Worm (Caenorhabditis elegans) whole organism, young adult: ENCODE results near the gene F41B4.1.
A peak's percentile ranks its signal among the peaks of the same experiment; 100 is the strongest.

Source experiments
- F10E7.11 ChIP-seq: sonication (generic microtip); optimal IDR thresholded peaks from 2 replicates; lab custom pipeline; 2017; ENCODE audit warnings: mild to moderate bottlenecking, missing genetic modification characterization, moderate library complexity, missing compliant biosample characterization
- F23B12.7 ChIP-seq: sonication (generic microtip); optimal IDR thresholded peaks from 2 replicates; lab custom pipeline; 2017; ENCODE audit warnings: missing genetic modification characterization, mild to moderate bottlenecking, missing compliant biosample characterization, antibody characterized with exemption, moderate library complexity; ENCODE audit not compliant: insufficient read depth
- F33H1.4 ChIP-seq: fragments of 200-800 bp; sonication (Bioruptor generic); IDR thresholded peaks from 2 replicates; pipeline ENCODE4 v1.3.6; 2022; ENCODE audit warnings: missing genetic modification reagents, missing genetic modification characterization, missing compliant biosample characterization
- F57A8.1 ChIP-seq: fragments of 200-800 bp; sonication (Bioruptor generic); optimal IDR thresholded peaks from 2 replicates; lab custom pipeline; 2018; ENCODE audit warnings: mild to moderate bottlenecking, missing genetic modification characterization, moderate library complexity, missing compliant biosample characterization
- K12H6.12 ChIP-seq: fragments of 200-800 bp; sonication (Bioruptor generic); optimal IDR thresholded peaks from 2 replicates; lab custom pipeline; 2018; ENCODE audit warnings: mild to moderate bottlenecking, missing genetic modification characterization, missing compliant biosample characterization
- T07F8.4 ChIP-seq: sonication (generic microtip); optimal IDR thresholded peaks from 2 replicates; lab custom pipeline; 2016; ENCODE audit warnings: mild to moderate bottlenecking, missing genetic modification characterization, moderate library complexity, missing compliant biosample characterization
- Y56A3A.18 ChIP-seq: fragments of 200-800 bp; sonication (Bioruptor generic); IDR thresholded peaks from 2 replicates; pipeline ENCODE4 v1.3.6; 2022; ENCODE audit warnings: missing genetic modification reagents, missing genetic modification characterization, missing compliant biosample characterization
- ZK185.1 ChIP-seq: sonication (generic microtip); optimal IDR thresholded peaks from 2 replicates; lab custom pipeline; 2016; ENCODE audit warnings: mild to moderate bottlenecking, missing genetic modification characterization, missing compliant biosample characterization; ENCODE audit not compliant: poor library complexity, severe bottlenecking
- attf-5 ChIP-seq: fragments of 200-800 bp; sonication (Bioruptor generic); optimal IDR thresholded peaks from 2 replicates; lab custom pipeline; 2018; ENCODE audit warnings: mild to moderate bottlenecking, missing genetic modification characterization, missing compliant biosample characterization
- cebp-1 ChIP-seq, 2 experiments: fragments of 200-800 bp in 1 of 2; sonication (Bioruptor generic) in 1 of 2; sonication (generic microtip) in 1 of 2; IDR thresholded peaks in 1 of 2; optimal IDR thresholded peaks in 1 of 2; 2 replicates each; pipeline versions ENCODE4 v1.3.6 to Lab custom; 2017 to 2022; ENCODE audit warnings: missing compliant biosample characterization in 2 of 2, missing genetic modification characterization in 2 of 2, mild to moderate bottlenecking in 1 of 2, missing genetic modification reagents in 1 of 2, moderate library complexity in 1 of 2
- ceh-27 ChIP-seq: fragments of 200-800 bp; sonication (Bioruptor generic); optimal IDR thresholded peaks from 2 replicates; lab custom pipeline; 2018; ENCODE audit warnings: mild to moderate bottlenecking, missing genetic modification characterization, moderate library complexity, missing compliant biosample characterization
- die-1 ChIP-seq: sonication (generic microtip); optimal IDR thresholded peaks from 2 replicates; lab custom pipeline; 2016; ENCODE audit warnings: missing genotype, mild to moderate bottlenecking, missing genetic modification characterization, missing compliant biosample characterization
- egl-18 ChIP-seq: fragments of 200-800 bp; sonication (Bioruptor generic); IDR thresholded peaks from 2 replicates; pipeline ENCODE4 v1.3.6; 2022; ENCODE audit warnings: missing genetic modification reagents, missing genetic modification characterization, missing compliant biosample characterization
- egrh-3 ChIP-seq: fragments of 200-800 bp; sonication (Bioruptor generic); IDR thresholded peaks from 2 replicates; pipeline ENCODE4 v1.3.6; 2022; ENCODE audit warnings: missing genetic modification reagents, missing genetic modification characterization, missing compliant biosample characterization
- gei-17 ChIP-seq: fragments of 200-800 bp; sonication (Bioruptor generic); optimal IDR thresholded peaks from 2 replicates; lab custom pipeline; 2018; ENCODE audit warnings: mild to moderate bottlenecking, missing genetic modification characterization, missing compliant biosample characterization
- lag-1 ChIP-seq: fragments of 200-800 bp; sonication (Bioruptor generic); IDR thresholded peaks from 2 replicates; pipeline ENCODE4 v1.3.6; 2022; ENCODE audit warnings: missing genetic modification reagents, missing genetic modification characterization, missing compliant biosample characterization
- lin-26 ChIP-seq: fragments of 200-800 bp; sonication (Bioruptor generic); IDR thresholded peaks from 2 replicates; pipeline ENCODE4 v1.3.6; 2022; ENCODE audit warnings: missing genetic modification reagents, missing genetic modification characterization, missing compliant biosample characterization
- lin-35 ChIP-seq, 3 experiments: fragments of 150-350 bp in 2 of 3; sonication (generic microtip) in 1 of 3; optimal IDR thresholded peaks; 2 replicates each; lab custom pipeline; 2014 to 2018; ENCODE audit warnings: missing biosample characterization in 3 of 3, missing genetic modification characterization in 3 of 3, missing genetic modification reagents in 3 of 3
- madf-10 ChIP-seq: sonication (generic microtip); optimal IDR thresholded peaks from 2 replicates; lab custom pipeline; 2016; ENCODE audit warnings: mild to moderate bottlenecking, missing genetic modification characterization, missing compliant biosample characterization
- madf-6 ChIP-seq: fragments of 200-800 bp; sonication (Bioruptor generic); IDR thresholded peaks from 2 replicates; pipeline ENCODE4 v1.3.6; 2022; ENCODE audit warnings: missing genetic modification reagents, missing genetic modification characterization, missing compliant biosample characterization
- madf-8 ChIP-seq: fragments of 200-800 bp; sonication (Bioruptor generic); conservative IDR thresholded peaks from 2 replicates; pipeline ENCODE4 v1.3.6; 2022; ENCODE audit warnings: missing genetic modification reagents, missing genetic modification characterization, missing compliant biosample characterization
- mcd-1 ChIP-seq: fragments of 200-800 bp; sonication (Bioruptor generic); IDR thresholded peaks from 2 replicates; pipeline ENCODE4 v1.3.6; 2022; ENCODE audit warnings: missing genetic modification reagents, missing genetic modification characterization, missing compliant biosample characterization
- mel-28 ChIP-seq: sonication (generic microtip); optimal IDR thresholded peaks from 2 replicates; lab custom pipeline; 2016; ENCODE audit warnings: borderline replicate concordance, mild to moderate bottlenecking, missing genetic modification characterization, missing compliant biosample characterization
- nhr-120 ChIP-seq: fragments of 200-800 bp; sonication (Bioruptor generic); IDR thresholded peaks from 2 replicates; pipeline ENCODE4 v1.3.6; 2022; ENCODE audit warnings: missing genetic modification characterization, missing compliant biosample characterization
- pha-4 ChIP-seq: fragments of 150-350 bp; sonication (generic microtip); optimal IDR thresholded peaks from 2 replicates; lab custom pipeline; 2014; ENCODE audit warnings: missing biosample characterization, missing genetic modification reagents, missing genetic modification characterization
- rcor-1 ChIP-seq: fragments of 200-800 bp; sonication (Bioruptor generic); IDR thresholded peaks from 2 replicates; pipeline ENCODE4 v1.3.6; 2022; ENCODE audit warnings: missing genetic modification reagents, missing genetic modification characterization, missing compliant biosample characterization
- rec-8 ChIP-seq, 2 experiments: sonication (generic microtip); optimal IDR thresholded peaks; 2 replicates each; lab custom pipeline; 2016; ENCODE audit warnings: mild to moderate bottlenecking in 2 of 2, missing genetic modification characterization in 2 of 2, missing genetic modification reagents in 2 of 2, missing genotype in 2 of 2, missing biosample characterization in 1 of 2, missing compliant biosample characterization in 1 of 2, moderate library complexity in 1 of 2
- snpc-1.1 ChIP-seq: sonication (generic microtip); optimal IDR thresholded peaks from 2 replicates; lab custom pipeline; 2017; ENCODE audit warnings: missing genetic modification characterization, mild to moderate bottlenecking, missing compliant biosample characterization, antibody characterized with exemption, moderate library complexity, missing genotype, missing genetic modification reagents; ENCODE audit not compliant: insufficient read depth
- snpc-3.4 ChIP-seq: sonication (generic microtip); optimal IDR thresholded peaks from 2 replicates; lab custom pipeline; 2017; ENCODE audit warnings: missing genetic modification characterization, mild to moderate bottlenecking, missing compliant biosample characterization, antibody characterized with exemption, moderate library complexity, missing genotype, missing genetic modification reagents
- snpc-4 ChIP-seq, 5 experiments: fragments of 150-350 bp in 1 of 5; sonication (generic microtip) in 4 of 5; optimal IDR thresholded peaks; 2 replicates each; lab custom pipeline; 2014 to 2018; ENCODE audit warnings: missing genetic modification characterization in 5 of 5, missing biosample characterization in 3 of 5, antibody characterized with exemption in 2 of 5, mild to moderate bottlenecking in 2 of 5, missing compliant biosample characterization in 2 of 5, missing genotype in 2 of 5, moderate library complexity in 2 of 5, missing genetic modification reagents in 1 of 5
- tbx-9 ChIP-seq: sonication (generic microtip); optimal IDR thresholded peaks from 2 replicates; lab custom pipeline; 2016; ENCODE audit warnings: borderline replicate concordance, missing genetic modification characterization, inconsistent platforms, missing compliant biosample characterization
- tlf-1 ChIP-seq: fragments of 200-800 bp; sonication (Bioruptor generic); optimal IDR thresholded peaks from 2 replicates; lab custom pipeline; 2018; ENCODE audit warnings: mild to moderate bottlenecking, missing genetic modification characterization, missing compliant biosample characterization
- xnd-1 ChIP-seq: sonication (generic microtip); optimal IDR thresholded peaks from 2 replicates; lab custom pipeline; 2016; ENCODE audit warnings: missing genotype, missing genetic modification reagents, missing genetic modification characterization, missing compliant biosample characterization
- zfh-2 ChIP-seq: fragments of 200-800 bp; sonication (Bioruptor generic); conservative IDR thresholded peaks from 2 replicates; pipeline ENCODE4 v1.3.6; 2022; ENCODE audit warnings: missing genetic modification reagents, missing genetic modification characterization, missing compliant biosample characterization
- zim-3 ChIP-seq: sonication (generic microtip); optimal IDR thresholded peaks from 2 replicates; lab custom pipeline; 2017; ENCODE audit warnings: mild to moderate bottlenecking, missing genetic modification characterization, moderate library complexity, missing compliant biosample characterization
- ztf-22 ChIP-seq: fragments of 200-800 bp; sonication (Bioruptor generic); optimal IDR thresholded peaks from 2 replicates; lab custom pipeline; 2018; ENCODE audit warnings: mild to moderate bottlenecking, missing genetic modification characterization, moderate library complexity, missing compliant biosample characterization
- ztf-28 ChIP-seq: fragments of 200-800 bp; sonication (Bioruptor generic); IDR thresholded peaks from 2 replicates; pipeline ENCODE4 v1.3.6; 2022; ENCODE audit warnings: missing genetic modification reagents, missing genetic modification characterization, missing compliant biosample characterization
- ztf-3 ChIP-seq: fragments of 200-800 bp; sonication (Bioruptor generic); optimal IDR thresholded peaks from 2 replicates; lab custom pipeline; 2018; ENCODE audit warnings: mild to moderate bottlenecking, missing genetic modification characterization, missing compliant biosample characterization

The F41B4.1 gene

DNA sequence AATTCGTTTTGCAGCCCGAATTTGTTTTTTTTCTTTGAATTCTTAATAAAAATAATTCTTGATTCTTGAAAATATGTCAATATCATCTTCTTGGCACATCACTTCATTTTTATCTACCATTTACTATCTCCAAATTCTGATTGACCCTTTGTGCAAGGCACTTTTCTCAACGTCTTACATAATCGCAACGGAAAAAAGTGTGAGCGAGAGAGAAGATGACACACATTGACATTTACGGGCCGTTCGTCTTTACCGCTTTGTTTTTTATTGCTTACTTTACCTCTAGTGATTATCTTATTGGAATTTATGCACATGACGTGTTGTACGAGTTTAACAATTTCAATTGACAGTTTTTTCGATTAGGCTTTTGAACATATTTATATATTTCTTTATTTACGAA, 22.9 kb upstream of the F41B4.1 start:
- TF ChIP-seq T07F8.4 (tag; lab: Kevin White, UChicago) (no peak), tlf-1 (GFP tag; lab: Kevin White, UChicago) (no peak)

DNA sequence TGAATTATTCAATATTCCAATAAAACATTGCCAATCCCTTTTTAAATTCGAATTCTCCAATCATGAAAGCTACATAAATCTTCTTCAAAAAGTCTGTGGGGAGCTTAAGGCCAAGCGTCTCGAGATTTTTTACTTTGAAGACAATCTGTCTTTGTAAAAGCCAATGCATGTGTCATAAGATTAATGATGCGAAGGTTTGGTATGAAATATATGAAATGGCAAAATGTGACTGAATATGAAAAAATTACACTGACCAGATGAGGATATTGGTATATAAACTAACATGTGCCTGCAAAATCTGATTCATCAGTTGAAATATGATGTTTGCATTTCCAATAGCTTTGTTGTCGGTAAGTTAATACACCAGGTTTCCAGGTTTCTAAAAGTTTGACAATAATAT, 20.3 kb upstream of the F41B4.1 start, which contains the start of gene C53B7.2:
Gene C53B7.2, plus strand, starts transcription at position 301 of the 400 bp plus-strand sequence.
- no peak for TF ChIP-seq ztf-22
- TF ChIP-seq F33H1.4 (GFP tag; lab: Robert Waterston, UW): no peak
- TF ChIP-seq rec-8 (tag; optimal IDR thresholded peaks at IDR 0.05; lab: Kevin White, UChicago): no peak
- no peak for TF ChIP-seq madf-10 (tag; lab: Kevin White, UChicago)
- TF ChIP-seq egl-18 (GFP tag; lab: Robert Waterston, UW): no peak
- TF ChIP-seq madf-6 (GFP tag; lab: Robert Waterston, UW): no peak
- no peak for TF ChIP-seq rcor-1 (GFP tag; lab: Robert Waterston, UW)
- no peak for TF ChIP-seq madf-8 (GFP tag; lab: Robert Waterston, UW)
- no peak for TF ChIP-seq F23B12.7 (tag; lab: Kevin White, UChicago)
- TF ChIP-seq die-1 (tag; lab: Kevin White, UChicago): no peak

DNA sequence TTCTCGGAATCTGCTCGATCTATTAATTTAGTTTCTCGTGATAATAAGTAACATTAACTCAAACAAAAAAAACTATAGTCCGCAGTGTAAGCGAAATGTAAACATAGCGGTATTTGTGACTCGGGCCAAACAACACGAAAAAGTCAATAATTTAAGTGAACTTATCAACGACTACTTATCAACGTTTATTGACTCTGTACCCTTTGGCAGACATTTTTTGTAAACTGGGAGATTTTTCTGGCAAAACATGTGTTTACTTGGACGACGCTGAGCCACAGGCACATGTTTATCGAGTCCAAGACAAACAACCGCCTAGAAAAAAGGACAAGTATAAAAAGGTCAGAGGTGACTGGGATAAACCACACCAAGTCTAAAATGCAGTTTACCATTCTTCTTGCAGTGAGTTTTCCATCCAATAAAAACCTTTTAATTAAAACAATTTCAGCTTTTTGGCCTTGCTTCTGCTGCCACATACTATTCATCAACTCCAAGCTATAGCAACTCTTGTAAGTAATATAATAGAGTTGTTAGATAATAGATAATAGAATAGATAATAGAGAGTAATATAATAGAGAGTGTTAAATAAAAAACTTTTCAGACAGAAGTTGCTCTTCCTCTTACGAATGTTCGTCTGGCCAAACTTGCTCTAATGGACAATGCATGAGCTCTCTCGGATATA, 18.9 kb upstream of the F41B4.1 start, which contains the start of gene C53B7.3:
Gene C53B7.3, plus strand, starts transcription at position 362 of the 679 bp plus-strand sequence.
- TF ChIP-seq attf-5 (GFP tag; lab: Kevin White, UChicago): no peak
- TF ChIP-seq tlf-1 (GFP tag; lab: Kevin White, UChicago): no peak
- TF ChIP-seq snpc-4 (GFP tag; optimal IDR thresholded peaks at IDR 0.05; lab: Kevin White, UChicago): no peak
- TF ChIP-seq snpc-4 (tag; optimal IDR thresholded peaks at IDR 0.05; lab: Kevin White, UChicago): no peak
- no peak for TF ChIP-seq zfh-2
- TF ChIP-seq Y56A3A.18 (GFP tag; lab: Robert Waterston, UW): no peak
- no peak for TF ChIP-seq F10E7.11 (tag; lab: Kevin White, UChicago)
- TF ChIP-seq xnd-1 (tag; lab: Kevin White, UChicago): no peak
- TF ChIP-seq snpc-3.4: no peak
- no peak for TF ChIP-seq snpc-1.1
- no peak for TF ChIP-seq lin-26 (GFP tag; lab: Robert Waterston, UW)
- TF ChIP-seq egrh-3: no peak
- TF ChIP-seq K12H6.12 (tag; lab: Kevin White, UChicago): no peak
- TF ChIP-seq mcd-1: no peak

DNA sequence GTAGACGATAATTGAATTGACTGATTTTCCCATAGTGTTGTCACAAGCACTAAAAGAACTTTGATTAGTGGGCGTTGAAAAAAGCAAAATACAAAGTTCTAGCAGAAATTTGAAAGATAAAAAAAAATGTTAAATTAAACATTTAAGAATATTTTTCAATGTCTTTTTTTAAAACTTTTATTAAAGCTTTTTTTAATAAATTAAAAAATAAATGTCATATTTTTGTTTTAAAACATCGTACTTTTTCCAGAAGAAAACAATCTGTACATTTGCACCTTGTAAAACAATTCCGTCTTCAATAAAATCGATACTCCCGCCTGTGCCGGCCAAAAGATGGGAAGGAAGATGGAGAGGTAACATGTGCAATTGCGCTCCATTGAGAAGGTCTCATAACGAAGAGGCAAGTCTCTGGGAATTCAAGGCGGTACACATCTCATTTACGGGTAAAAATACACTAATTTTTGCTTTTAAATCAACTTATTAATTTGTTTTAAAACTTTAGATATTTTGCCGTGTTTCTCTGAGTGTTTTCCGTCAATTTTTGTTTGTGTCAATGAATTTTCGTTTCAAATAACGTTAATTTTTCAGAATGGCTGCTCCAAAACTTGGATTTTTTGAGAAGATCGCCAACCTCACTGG, 15.1 kb upstream of the F41B4.1 start, which contains the start of the genes glr-6 and asg-2:
Gene glr-6, minus strand, starts transcription at position 51 of the 639 bp plus-strand sequence.
Gene asg-2, plus strand, starts transcription at position 589 of the 639 bp plus-strand sequence.
- peak; percentile 56 for TF ChIP-seq ceh-27
- no peak for TF ChIP-seq nhr-120 (GFP tag; lab: Robert Waterston, UW)
- peak; percentile 60 for TF ChIP-seq K12H6.12 (tag; lab: Kevin White, UChicago)
- no peak for TF ChIP-seq cebp-1 (GFP tag; IDR thresholded peaks at IDR 0.05; lab: Robert Waterston, UW)
- peak; percentile 64 for TF ChIP-seq cebp-1 (tag; optimal IDR thresholded peaks at IDR 0.05; lab: Kevin White, UChicago)
- TF ChIP-seq attf-5 (GFP tag; lab: Kevin White, UChicago): peak; percentile 75
- TF ChIP-seq egl-18 (GFP tag; lab: Robert Waterston, UW): no peak
- TF ChIP-seq zim-3 (tag; lab: Kevin White, UChicago): no peak
- TF ChIP-seq madf-10 (tag; lab: Kevin White, UChicago): peak; percentile 40
- peak; percentile 66 for TF ChIP-seq ZK185.1
- no peak for TF ChIP-seq F57A8.1
- no peak for TF ChIP-seq mel-28 (tag; lab: Kevin White, UChicago)
- peak; percentile 61 for TF ChIP-seq rcor-1 (GFP tag; lab: Robert Waterston, UW)
- no peak for TF ChIP-seq lag-1
- peak; percentile 7 for TF ChIP-seq pha-4 (tag; lab: Kevin White, UChicago)
- TF ChIP-seq tbx-9 (tag; lab: Kevin White, UChicago): no peak
- TF ChIP-seq gei-17: no peak
- TF ChIP-seq snpc-4 (GFP tag; optimal IDR thresholded peaks at IDR 0.05; lab: Kevin White, UChicago): no peak
- TF ChIP-seq snpc-4 (tag; optimal IDR thresholded peaks at IDR 0.05; lab: Kevin White, UChicago): peak in 1 of 4 experiments; percentile 8
- no peak for TF ChIP-seq ztf-3 (GFP tag; lab: Kevin White, UChicago)
- no peak for TF ChIP-seq ztf-28 (GFP tag; lab: Robert Waterston, UW)
- peak in 1 of 3 experiments; percentile 44 for TF ChIP-seq lin-35 (GFP tag; optimal IDR thresholded peaks at IDR 0.05; lab: Kevin White, UChicago)
- peak; percentile 79 for TF ChIP-seq F33H1.4 (GFP tag; lab: Robert Waterston, UW)
